Fruit fly (Drosophila melanogaster) whole organism, wandering third instar larva: ENCODE results near the gene Gr9a.

Source experiments
- Abd-B ChIP-seq: fragments of >200 bp; optimal IDR thresholded peaks from 2 replicates; lab custom pipeline; 2017; ENCODE audit warnings: missing biosample characterization, missing genetic modification characterization
- CG32264 ChIP-seq: fragments of 200-800 bp; sonication (Bioruptor generic); optimal IDR thresholded peaks from 2 replicates; lab custom pipeline; 2016; ENCODE audit warnings: missing biosample characterization, missing genetic modification characterization
- CG9705 ChIP-seq: fragments of 200-800 bp; sonication (Bioruptor generic); optimal IDR thresholded peaks from 2 replicates; lab custom pipeline; 2018; ENCODE audit warnings: missing biosample characterization, mild to moderate bottlenecking, missing genetic modification characterization
- Dfd ChIP-seq: fragments of >200 bp; optimal IDR thresholded peaks from 2 replicates; lab custom pipeline; 2017; ENCODE audit warnings: missing biosample characterization, missing genetic modification characterization
- Dif ChIP-seq: fragments of 200-275, 200-300 bp; sonication (Bioruptor generic); optimal IDR thresholded peaks from 2 replicates; lab custom pipeline; 2018; ENCODE audit warnings: missing biosample characterization, missing genetic modification characterization; ENCODE audit not compliant: partially characterized antibody
- HLH106 ChIP-seq: fragments of 200-800 bp; optimal IDR thresholded peaks from 3 replicates; lab custom pipeline; 2019; ENCODE audit warnings: missing biosample characterization, mild to moderate bottlenecking, missing genetic modification characterization, moderate library complexity
- Hnf4 ChIP-seq: fragments of 200-800 bp; sonication (Bioruptor generic); optimal IDR thresholded peaks from 2 replicates; lab custom pipeline; 2016; ENCODE audit warnings: missing biosample characterization, mild to moderate bottlenecking, missing genetic modification characterization
- Hr78 ChIP-seq: fragments of >200 bp; optimal IDR thresholded peaks from 2 replicates; lab custom pipeline; 2017; ENCODE audit warnings: missing biosample characterization, missing genetic modification characterization
- Jra ChIP-seq: sonication (Bioruptor generic); optimal IDR thresholded peaks from 2 replicates; lab custom pipeline; 2016; ENCODE audit warnings: missing biosample characterization, missing genetic modification characterization
- Mio ChIP-seq: sonication (Bioruptor generic); optimal IDR thresholded peaks from 2 replicates; lab custom pipeline; 2016; ENCODE audit warnings: missing biosample characterization, missing genetic modification characterization
- Myc ChIP-seq: fragments of >200 bp; optimal IDR thresholded peaks from 2 replicates; lab custom pipeline; 2017
- N ChIP-seq: fragments of >200 bp; optimal IDR thresholded peaks from 2 replicates; lab custom pipeline; 2018; ENCODE audit warnings: missing biosample characterization, missing external identifiers, missing genetic modification characterization
- OdsH ChIP-seq: fragments of 200-800 bp; sonication (Bioruptor generic); optimal IDR thresholded peaks from 2 replicates; lab custom pipeline; 2016; ENCODE audit warnings: missing biosample characterization, mild to moderate bottlenecking, missing genetic modification characterization
- Rel ChIP-seq, 2 experiments: fragments of 200-800 bp; sonication (Bioruptor generic) in 1 of 2; optimal IDR thresholded peaks; 2 replicates in 1 of 2; 3 replicates in 1 of 2; lab custom pipeline; 2016 to 2019; ENCODE audit warnings: mild to moderate bottlenecking in 2 of 2, missing biosample characterization in 2 of 2, missing genetic modification characterization in 2 of 2, moderate library complexity in 1 of 2
- Sp1 ChIP-seq: fragments of 200-800 bp; sonication (Bioruptor generic); optimal IDR thresholded peaks from 3 replicates; lab custom pipeline; 2019; ENCODE audit warnings: missing biosample characterization, mild to moderate bottlenecking, missing genetic modification characterization, moderate library complexity
- Vsx2 ChIP-seq: fragments of 200-300, 225-300 bp; sonication (Bioruptor generic); optimal IDR thresholded peaks from 2 replicates; lab custom pipeline; 2018; ENCODE audit warnings: missing biosample characterization, missing genetic modification characterization; ENCODE audit not compliant: partially characterized antibody
- br ChIP-seq: fragments of 200-800 bp; sonication (Bioruptor generic); optimal IDR thresholded peaks from 2 replicates; lab custom pipeline; 2016; ENCODE audit warnings: missing biosample characterization, missing genetic modification characterization
- brk ChIP-seq: fragments of 200-800 bp; sonication (Bioruptor generic); optimal IDR thresholded peaks from 2 replicates; lab custom pipeline; 2016; ENCODE audit warnings: missing biosample characterization, mild to moderate bottlenecking, missing genetic modification characterization
- dl ChIP-seq, 2 experiments: fragments of 175-275, 200-275 bp in 1 of 2; fragments of 200-275 bp in 1 of 2; sonication (Bioruptor generic); optimal IDR thresholded peaks; lab custom pipeline; 2018; ENCODE audit warnings: mild to moderate bottlenecking in 2 of 2, missing biosample characterization in 2 of 2, missing genetic modification characterization in 2 of 2, moderate library complexity in 2 of 2; ENCODE audit not compliant: partially characterized antibody in 2 of 2, insufficient read depth in 1 of 2
- dmrt93B ChIP-seq: fragments of 200-800 bp; sonication (Bioruptor generic); optimal IDR thresholded peaks from 2 replicates; lab custom pipeline; 2018; ENCODE audit warnings: missing biosample characterization, mild to moderate bottlenecking, missing genetic modification characterization
- ey ChIP-seq: fragments of 200-800 bp; sonication (Bioruptor generic); optimal IDR thresholded peaks from 2 replicates; lab custom pipeline; 2016; ENCODE audit warnings: missing biosample characterization, missing genetic modification characterization
- foxo ChIP-seq, 2 experiments: fragments of 200-800 bp; sonication (Bioruptor generic); optimal IDR thresholded peaks; 2 replicates in 1 of 2; 3 replicates in 1 of 2; lab custom pipeline; 2016 to 2017; ENCODE audit warnings: missing biosample characterization in 2 of 2, missing genetic modification characterization in 2 of 2
- fru ChIP-seq: fragments of 200-800 bp; sonication (Bioruptor generic); optimal IDR thresholded peaks from 3 replicates; lab custom pipeline; 2016; ENCODE audit warnings: missing biosample characterization, mild to moderate bottlenecking, missing genetic modification characterization
- h ChIP-seq: fragments of 200-800 bp; sonication (Bioruptor generic); optimal IDR thresholded peaks from 3 replicates; lab custom pipeline; 2016; ENCODE audit warnings: missing biosample characterization, mild to moderate bottlenecking, missing genetic modification characterization
- jim ChIP-seq: fragments of 175-275, 200-325 bp; sonication (Bioruptor generic); optimal IDR thresholded peaks from 2 replicates; lab custom pipeline; 2016; ENCODE audit warnings: missing biosample characterization, mild to moderate bottlenecking, missing genetic modification characterization
- lola ChIP-seq: fragments of >200 bp; optimal IDR thresholded peaks from 2 replicates; lab custom pipeline; 2017; ENCODE audit warnings: missing biosample characterization, missing genetic modification characterization
- psq ChIP-seq: fragments of 200-800 bp; sonication (Bioruptor generic); optimal IDR thresholded peaks from 3 replicates; lab custom pipeline; 2017; ENCODE audit warnings: missing biosample characterization, mild to moderate bottlenecking, missing genetic modification characterization, moderate library complexity
- rgr ChIP-seq: fragments of 200-800 bp; sonication (Bioruptor generic); optimal IDR thresholded peaks from 3 replicates; lab custom pipeline; 2016; ENCODE audit warnings: missing biosample characterization, mild to moderate bottlenecking, missing genetic modification characterization
- sage ChIP-seq: fragments of 200-800 bp; sonication (Bioruptor generic); optimal IDR thresholded peaks from 2 replicates; lab custom pipeline; 2016; ENCODE audit warnings: missing biosample characterization, mild to moderate bottlenecking, missing genetic modification characterization
- sv ChIP-seq: fragments of 200-800 bp; sonication (Bioruptor generic); optimal IDR thresholded peaks from 3 replicates; lab custom pipeline; 2016; ENCODE audit warnings: missing biosample characterization, missing genetic modification characterization
- tai ChIP-seq: sonication (Bioruptor generic); optimal IDR thresholded peaks from 2 replicates; lab custom pipeline; 2016; ENCODE audit warnings: missing biosample characterization, missing genetic modification characterization
- woc ChIP-seq: sonication (Bioruptor generic); optimal IDR thresholded peaks from 2 replicates; lab custom pipeline; 2016; ENCODE audit warnings: missing biosample characterization, mild to moderate bottlenecking, missing genetic modification characterization

The Gr9a gene

dm6 chrX:10086095-10086888 lies 24.9 kb downstream of the Gr9a start, which contains the start of the genes Naxe and RhoU:
Gene Naxe, minus strand, starts transcription at chrX:10086171.
Gene RhoU, plus strand, starts transcription at chrX:10086527.
- TF ChIP-seq woc (GFP tag; lab: Kevin White, UChicago): peak; percentile 64
- TF ChIP-seq Hr78: no peak
- TF ChIP-seq sv (GFP tag; lab: Kevin White, UChicago): peak; percentile 44
- TF ChIP-seq Abd-B (GFP tag; lab: Kevin White, UChicago): no peak
- TF ChIP-seq fru (GFP tag; lab: Kevin White, UChicago): peak; percentile 51
- TF ChIP-seq br (GFP tag; lab: Kevin White, UChicago): peak; percentile 0
- peak; percentile 38 for TF ChIP-seq h (GFP tag; lab: Kevin White, UChicago)
- TF ChIP-seq ey: peak; percentile 24
- peak; percentile 18 for TF ChIP-seq Dif (GFP tag; lab: Kevin White, UChicago)
- no peak for TF ChIP-seq Rel (GFP tag; optimal IDR thresholded peaks at IDR 0.05; lab: Kevin White, UChicago)
- peak; percentile 38 for TF ChIP-seq Rel (tag; optimal IDR thresholded peaks at IDR 0.05; lab: Kevin White, UChicago)
- TF ChIP-seq CG9705 (GFP tag; lab: Kevin White, UChicago): peak; percentile 14
- peak in 1 of 2 experiments; percentile 63 for TF ChIP-seq foxo (GFP tag; optimal IDR thresholded peaks at IDR 0.05; lab: Kevin White, UChicago)
- TF ChIP-seq dl (GFP tag; optimal IDR thresholded peaks at IDR 0.05; lab: Kevin White, UChicago; ENCODE audit: insufficient read depth in 1 of 2, partially characterized antibody in 2 of 2): no peak
- TF ChIP-seq Myc: peak; percentile 95
- no peak for TF ChIP-seq Vsx2 (GFP tag; lab: Kevin White, UChicago)
- TF ChIP-seq HLH106 (tag; lab: Kevin White, UChicago): peak; percentile 48
- no peak for TF ChIP-seq Hnf4 (GFP tag; lab: Kevin White, UChicago)
- peak; percentile 35 for TF ChIP-seq Sp1

dm6 chrX:10088023-10088913 lies 26.8 kb downstream of the Gr9a start:
- TF ChIP-seq Dif (GFP tag; lab: Kevin White, UChicago) (peak; percentile 44), OdsH (GFP tag; lab: Kevin White, UChicago) (peak; percentile 82), sv (GFP tag; lab: Kevin White, UChicago) (peak; percentile 48), jim (GFP tag; lab: Kevin White, UChicago) (no peak), Dfd (GFP tag; lab: Kevin White, UChicago) (no peak), Rel (GFP tag; optimal IDR thresholded peaks at IDR 0.05; lab: Kevin White, UChicago) (peak; percentile 31), Rel (tag; optimal IDR thresholded peaks at IDR 0.05; lab: Kevin White, UChicago) (no peak), Hnf4 (GFP tag; lab: Kevin White, UChicago) (peak; percentile 79), psq (GFP tag; lab: Kevin White, UChicago) (peak; percentile 86), h (GFP tag; lab: Kevin White, UChicago) (peak; percentile 89), Sp1 (peak; percentile 87), ey (peak; percentile 81), rgr (peak; percentile 85), HLH106 (tag; lab: Kevin White, UChicago) (peak; percentile 69), Jra (GFP tag; lab: Kevin White, UChicago) (peak; percentile 38), N (no peak), brk (GFP tag; lab: Kevin White, UChicago) (no peak), br (GFP tag; lab: Kevin White, UChicago) (peak; percentile 76), foxo (GFP tag; optimal IDR thresholded peaks at IDR 0.05; lab: Kevin White, UChicago) (peak in 1 of 2 experiments; percentile 87), Mio (GFP tag; lab: Kevin White, UChicago) (no peak), fru (GFP tag; lab: Kevin White, UChicago) (peak; percentile 88), woc (GFP tag; lab: Kevin White, UChicago) (peak; percentile 83), sage (GFP tag; lab: Kevin White, UChicago) (peak; percentile 24), CG32264 (GFP tag; lab: Kevin White, UChicago) (peak; percentile 48), dmrt93B (GFP tag; lab: Kevin White, UChicago) (peak; percentile 51), CG9705 (GFP tag; lab: Kevin White, UChicago) (peak; percentile 38)

dm6 chrX:10089188-10089587 lies 27.8 kb downstream of the Gr9a start:
- TF ChIP-seq Abd-B (GFP tag; lab: Kevin White, UChicago) (no peak), lola (no peak), Jra (GFP tag; lab: Kevin White, UChicago) (no peak), Rel (GFP tag; optimal IDR thresholded peaks at IDR 0.05; lab: Kevin White, UChicago) (no peak), Rel (tag; optimal IDR thresholded peaks at IDR 0.05; lab: Kevin White, UChicago) (peak; percentile 19), rgr (no peak), fru (GFP tag; lab: Kevin White, UChicago) (no peak), tai (GFP tag; lab: Kevin White, UChicago) (no peak), psq (GFP tag; lab: Kevin White, UChicago) (no peak), sv (GFP tag; lab: Kevin White, UChicago) (no peak)
